Worm (Caenorhabditis elegans) whole organism, L4 larva: ENCODE data around the gene F54F11.1.

ENCODE experiments used
- D1046.2 ChIP-seq: fragments of 200-800 bp; sonication (Bioruptor generic); IDR thresholded peaks from 2 replicates; pipeline ENCODE4 v1.3.6; 2022; ENCODE audit warnings: missing genetic modification characterization, missing compliant biosample characterization
- F26F4.8 ChIP-seq: fragments of 200-800 bp; sonication (Bioruptor generic); conservative IDR thresholded peaks from 2 replicates; pipeline ENCODE4 v1.3.6; 2022; ENCODE audit warnings: missing genetic modification characterization, missing compliant biosample characterization
- F37D6.2 ChIP-seq: sonication (generic microtip); optimal IDR thresholded peaks from 2 replicates; lab custom pipeline; 2016; ENCODE audit warnings: mild to moderate bottlenecking, missing genetic modification characterization, missing compliant biosample characterization
- Y105C5A.15 ChIP-seq: fragments of 200-800 bp; sonication (Bioruptor generic); IDR thresholded peaks from 2 replicates; pipeline ENCODE4 v1.3.6; 2022; ENCODE audit warnings: missing genetic modification characterization, missing compliant biosample characterization
- Y48G9A.11 ChIP-seq: fragments of 200-800 bp; sonication (Bioruptor generic); IDR thresholded peaks from 2 replicates; pipeline ENCODE4 v1.3.6; 2022; ENCODE audit warnings: missing genetic modification reagents, missing genetic modification characterization, missing compliant biosample characterization
- Y5F2A.4 ChIP-seq: fragments of 200-800 bp; sonication (Bioruptor generic); optimal IDR thresholded peaks from 2 replicates; lab custom pipeline; 2018; ENCODE audit warnings: mild to moderate bottlenecking, missing genetic modification characterization, missing compliant biosample characterization
- aha-1 ChIP-seq: fragments of 150-350 bp; peaks from one replicate; lab custom pipeline; 2014; ENCODE audit warnings: missing biosample characterization, missing genetic modification characterization
- ces-1 ChIP-seq: fragments of 150-350 bp; sonication (generic microtip); optimal IDR thresholded peaks from 4 replicates; lab custom pipeline; 2014; ENCODE audit warnings: missing biosample characterization, missing genetic modification reagents, missing genetic modification characterization
- daf-16 ChIP-seq, 3 experiments: sonication (generic microtip); optimal IDR thresholded peaks; 2 replicates each; lab custom pipeline; 2016 to 2017; ENCODE audit warnings: missing genetic modification characterization in 3 of 3, missing genetic modification reagents in 3 of 3, mild to moderate bottlenecking in 2 of 3, missing compliant biosample characterization in 2 of 3, missing biosample characterization in 1 of 3, moderate library complexity in 1 of 3
- daf-19 ChIP-seq: fragments of 200-800 bp; sonication (Bioruptor generic); conservative IDR thresholded peaks from 2 replicates; pipeline ENCODE4 v1.3.6; 2022; ENCODE audit warnings: missing genetic modification characterization, missing compliant biosample characterization
- dmd-6 ChIP-seq: fragments of 200-800 bp; sonication (Bioruptor generic); IDR thresholded peaks from 2 replicates; pipeline ENCODE4 v1.3.6; 2022; ENCODE audit warnings: missing genetic modification reagents, missing genetic modification characterization, missing compliant biosample characterization
- dpl-1 ChIP-seq: fragments of 150-350 bp; optimal IDR thresholded peaks from 2 replicates; lab custom pipeline; 2014; ENCODE audit warnings: missing biosample characterization, missing genetic modification reagents, missing genetic modification characterization
- dve-1 ChIP-seq: sonication (generic microtip); optimal IDR thresholded peaks from 2 replicates; lab custom pipeline; 2017; ENCODE audit warnings: antibody characterized with exemption, mild to moderate bottlenecking, missing genetic modification characterization, missing compliant biosample characterization; ENCODE audit not compliant: insufficient read depth
- hlh-11 ChIP-seq: fragments of 200-800 bp; sonication (Bioruptor generic); optimal IDR thresholded peaks from 2 replicates; lab custom pipeline; 2018; ENCODE audit warnings: mild to moderate bottlenecking, missing genetic modification characterization, missing compliant biosample characterization
- lin-15B ChIP-seq: fragments of 150-350 bp; sonication (generic microtip); optimal IDR thresholded peaks from 3 replicates; lab custom pipeline; 2014; ENCODE audit warnings: missing biosample characterization, missing genetic modification characterization
- lin-38 ChIP-seq: fragments of 200-800 bp; sonication (Bioruptor generic); IDR thresholded peaks from 2 replicates; pipeline ENCODE4 v1.3.6; 2022; ENCODE audit warnings: missing genetic modification reagents, missing genetic modification characterization, missing compliant biosample characterization
- lsy-2 ChIP-seq, 2 experiments: fragments of 150-350 bp in 1 of 2; sonication (generic microtip) in 1 of 2; optimal IDR thresholded peaks; 2 replicates each; lab custom pipeline; 2014 to 2017; ENCODE audit warnings: missing biosample characterization in 2 of 2, missing genetic modification characterization in 2 of 2
- mep-1 ChIP-seq: fragments of 150-350 bp; sonication (generic microtip); optimal IDR thresholded peaks from 3 replicates; lab custom pipeline; 2014; ENCODE audit warnings: missing biosample characterization, missing genetic modification characterization
- mxl-2 ChIP-seq: fragments of 200-800 bp; sonication (Bioruptor generic); conservative IDR thresholded peaks from 2 replicates; pipeline ENCODE4 v1.3.6; 2022; ENCODE audit warnings: missing genetic modification reagents, missing genetic modification characterization, missing compliant biosample characterization
- mxl-3 ChIP-seq: fragments of 200-800 bp; sonication (Bioruptor generic); optimal IDR thresholded peaks from 2 replicates; lab custom pipeline; 2018; ENCODE audit warnings: mild to moderate bottlenecking, missing genetic modification characterization, missing compliant biosample characterization
- nhr-111 ChIP-seq: fragments of 200-800 bp; sonication (Bioruptor generic); optimal IDR thresholded peaks from 2 replicates; lab custom pipeline; 2018; ENCODE audit warnings: mild to moderate bottlenecking, missing genetic modification characterization, missing compliant biosample characterization
- nhr-28 ChIP-seq: fragments of 150-350 bp; optimal IDR thresholded peaks from 2 replicates; lab custom pipeline; 2014; ENCODE audit warnings: missing biosample characterization, missing genetic modification characterization
- nhr-42 ChIP-seq: fragments of 200-800 bp; sonication (Bioruptor generic); IDR thresholded peaks from 2 replicates; pipeline ENCODE4 v1.3.6; 2022; ENCODE audit warnings: missing genetic modification characterization, missing compliant biosample characterization
- pqm-1 ChIP-seq: sonication (generic microtip); optimal IDR thresholded peaks from 2 replicates; lab custom pipeline; 2017; ENCODE audit warnings: missing biosample characterization, missing genetic modification characterization
- saeg-2 ChIP-seq: fragments of 200-800 bp; sonication (Bioruptor generic); IDR thresholded peaks from 2 replicates; pipeline ENCODE4 v1.3.6; 2022; ENCODE audit warnings: missing genetic modification reagents, missing genetic modification characterization, missing compliant biosample characterization
- set-16 ChIP-seq: fragments of 200-800 bp; sonication (Bioruptor generic); IDR thresholded peaks from 2 replicates; pipeline ENCODE4 v1.3.6; 2022; ENCODE audit warnings: missing genetic modification reagents, missing genetic modification characterization, missing compliant biosample characterization
- spr-3 ChIP-seq: fragments of 200-800 bp; sonication (Bioruptor generic); optimal IDR thresholded peaks from 2 replicates; lab custom pipeline; 2018; ENCODE audit warnings: mild to moderate bottlenecking, missing genetic modification characterization, missing compliant biosample characterization
- tag-97 ChIP-seq: fragments of 200-800 bp; sonication (Bioruptor generic); IDR thresholded peaks from 2 replicates; pipeline ENCODE4 v1.3.6; 2022; ENCODE audit warnings: missing genetic modification characterization, missing compliant biosample characterization
- tra-1 ChIP-seq: fragments of 200-800 bp; sonication (Bioruptor generic); IDR thresholded peaks from 2 replicates; pipeline ENCODE4 v1.3.6; 2022; ENCODE audit warnings: missing genetic modification reagents, missing genetic modification characterization, missing compliant biosample characterization
- unc-62 ChIP-seq, 3 experiments: fragments of 150-350 bp in 1 of 3; sonication (generic microtip); optimal IDR thresholded peaks in 2 of 3; peaks in 1 of 3; 1 replicate in 1 of 3; 2 replicates in 2 of 3; lab custom pipeline; 2014 to 2017; ENCODE audit warnings: missing biosample characterization in 3 of 3, missing genetic modification characterization in 3 of 3, missing genetic modification reagents in 3 of 3, missing genotype in 1 of 3
- zfp-3 ChIP-seq: fragments of 200-800 bp; sonication (Bioruptor generic); conservative IDR thresholded peaks from 2 replicates; pipeline ENCODE4 v1.3.6; 2022; ENCODE audit warnings: missing genetic modification reagents, missing genetic modification characterization, missing compliant biosample characterization
- zip-2 ChIP-seq: fragments of 150-350 bp; optimal IDR thresholded peaks from 2 replicates; lab custom pipeline; 2014; ENCODE audit warnings: missing biosample characterization, missing genetic modification characterization

Gene F54F11.1

ce11 chrII:13500582-13500981, 3.2 kb upstream of the F54F11.1 start:
- TF ChIP-seq unc-62 (GFP tag; optimal IDR thresholded peaks at IDR 0.05 in 1 of 2; lab: Kevin White, UChicago), result peak in 1 of 2 experiments; percentile 21
- TF ChIP-seq unc-62 (tag; optimal IDR thresholded peaks at IDR 0.05; lab: Kevin White, UChicago), result no peak
- TF ChIP-seq aha-1, result peak; percentile 76
- TF ChIP-seq nhr-42 (GFP tag; lab: Robert Waterston, UW), result no peak

- TF ChIP-seq dpl-1, result no peak
- no peak for TF ChIP-seq spr-3
- TF ChIP-seq unc-62 (GFP tag; optimal IDR thresholded peaks at IDR 0.05 in 1 of 2; lab: Kevin White, UChicago), result peak in 1 of 2 experiments; percentile 5
- no peak for TF ChIP-seq unc-62 (tag; optimal IDR thresholded peaks at IDR 0.05; lab: Kevin White, UChicago)
Measured at ce11 chrII:13501575-13501974, 2.2 kb upstream of the F54F11.1 start, which contains the start of gene F45H10.5. TSS of gene F45H10.5 (plus strand) at chrII:13501875.

- no peak for TF ChIP-seq lin-38 (GFP tag; lab: Robert Waterston, UW)
- TF ChIP-seq unc-62 (GFP tag; optimal IDR thresholded peaks at IDR 0.05 in 1 of 2; lab: Kevin White, UChicago), result peak in 1 of 2 experiments; percentile 95
- TF ChIP-seq unc-62 (tag; optimal IDR thresholded peaks at IDR 0.05; lab: Kevin White, UChicago), result no peak
Measured at ce11 chrII:13505386-13505785, 1.6 kb downstream of the F54F11.1 start.

ce11 chrII:13505977-13506568, 2.3 kb downstream of the F54F11.1 start:
- TF ChIP-seq Y105C5A.15 (no peak), pqm-1 (peak; percentile 49), dmd-6 (GFP tag; lab: Robert Waterston, UW) (peak; percentile 16; the same call in 1 of the 2 replicates), daf-16 (GFP tag; optimal IDR thresholded peaks at IDR 0.05; lab: Kevin White, UChicago) (no peak), daf-16 (tag; optimal IDR thresholded peaks at IDR 0.05; lab: Kevin White, UChicago) (peak; percentile 41), tra-1 (GFP tag; lab: Robert Waterston, UW) (no peak)

ce11 chrII:13507535-13507934, 3.8 kb downstream of the F54F11.1 start, which contains the start of gene nep-17:
TSS of gene nep-17 (plus strand) at chrII:13507819.
- TF ChIP-seq lin-38 (GFP tag; lab: Robert Waterston, UW) (no peak), tag-97 (no peak), hlh-11 (peak; percentile 52), mxl-2 (no peak), mxl-3 (peak; percentile 27), daf-16 (GFP tag; optimal IDR thresholded peaks at IDR 0.05; lab: Kevin White, UChicago) (no peak), daf-16 (tag; optimal IDR thresholded peaks at IDR 0.05; lab: Kevin White, UChicago) (peak; percentile 24), dve-1 (tag; lab: Kevin White, UChicago) (peak; percentile 36), ces-1 (no peak), pqm-1 (peak; percentile 65), Y5F2A.4 (no peak), D1046.2 (GFP tag; lab: Robert Waterston, UW) (no peak), dmd-6 (GFP tag; lab: Robert Waterston, UW) (peak; percentile 45; the same call in 1 of the 2 replicates), Y48G9A.11 (GFP tag; lab: Robert Waterston, UW) (no peak)

- TF ChIP-seq pqm-1 (peak; percentile 71), dmd-6 (GFP tag; lab: Robert Waterston, UW) (0 out of 2 replicates have a peak, but pooled peaks have one; percentile 24), unc-62 (GFP tag; optimal IDR thresholded peaks at IDR 0.05 in 1 of 2; lab: Kevin White, UChicago) (peak in 1 of 2 experiments; percentile 77), unc-62 (tag; optimal IDR thresholded peaks at IDR 0.05; lab: Kevin White, UChicago) (no peak), nhr-28 (tag; lab: Kevin White, UChicago) (peak; percentile 10), saeg-2 (GFP tag; lab: Robert Waterston, UW) (no peak)
Measured at ce11 chrII:13508607-13509006, 4.9 kb downstream of the F54F11.1 start.

- TF ChIP-seq nhr-111, result no peak
- no peak for TF ChIP-seq Y48G9A.11 (GFP tag; lab: Robert Waterston, UW)
- TF ChIP-seq F26F4.8 (GFP tag; lab: Robert Waterston, UW), result no peak
- no peak for TF ChIP-seq zfp-3 (GFP tag; lab: Robert Waterston, UW)
- TF ChIP-seq daf-19 (GFP tag; lab: Robert Waterston, UW), result no peak
- TF ChIP-seq nhr-42 (GFP tag; lab: Robert Waterston, UW), result 0 out of 2 replicates have a peak, but pooled peaks have one; percentile 6
- no peak for TF ChIP-seq F37D6.2
- TF ChIP-seq dmd-6 (GFP tag; lab: Robert Waterston, UW), result no peak
- TF ChIP-seq mep-1 (tag; lab: Kevin White, UChicago), result no peak
- TF ChIP-seq lsy-2 (tag; optimal IDR thresholded peaks at IDR 0.05; lab: Kevin White, UChicago), result no peak
- peak; percentile 54 for TF ChIP-seq set-16 (GFP tag; lab: Robert Waterston, UW)
- TF ChIP-seq mxl-2, result no peak
- TF ChIP-seq lin-15B, result no peak
- TF ChIP-seq zip-2 (tag; lab: Kevin White, UChicago), result no peak
Measured at ce11 chrII:13515813-13516212, 12.1 kb downstream of the F54F11.1 start.
